Fruit fly (Drosophila melanogaster) whole organism, embryonic: ENCODE results near the gene CG8119.

ENCODE experiments used
- B-H1 ChIP-seq: fragments of 200-800 bp; sonication (Bioruptor generic); IDR thresholded peaks from 3 replicates; pipeline ENCODE4 v1.3.6; 2022; ENCODE audit warnings: missing biosample characterization, missing genetic modification characterization
- CG1024 ChIP-seq: fragments of 200-800 bp; sonication (Bioruptor generic); IDR thresholded peaks from 2 replicates; pipeline ENCODE4 v1.3.6; 2022; ENCODE audit warnings: missing biosample characterization, missing genetic modification characterization
- CG11696 ChIP-seq: fragments of 200-800 bp; sonication (Bioruptor generic); IDR thresholded peaks from 2 replicates; pipeline ENCODE4 v1.3.6; 2022; ENCODE audit warnings: missing biosample characterization, missing genetic modification characterization
- CG12391 ChIP-seq: fragments of 200-800 bp; sonication (Bioruptor generic); optimal IDR thresholded peaks from 3 replicates; lab custom pipeline; 2018; ENCODE audit warnings: missing biosample characterization, mild to moderate bottlenecking, missing genetic modification characterization, moderate library complexity
- CG14441 ChIP-seq: fragments of 200-800 bp; sonication (Bioruptor generic); IDR thresholded peaks from 2 replicates; pipeline ENCODE4 v1.3.6; 2022; ENCODE audit warnings: missing biosample characterization, missing genetic modification characterization
- CG15479 ChIP-seq: fragments of 200-800 bp; sonication (Bioruptor generic); optimal IDR thresholded peaks from 3 replicates; lab custom pipeline; 2019; ENCODE audit warnings: missing biosample characterization, mild to moderate bottlenecking, missing genetic modification characterization, moderate library complexity
- CG15514 ChIP-seq: fragments of 200-800 bp; sonication (Bioruptor generic); optimal IDR thresholded peaks from 3 replicates; lab custom pipeline; 2017; ENCODE audit warnings: missing biosample characterization, missing genetic modification characterization, mild to moderate bottlenecking, moderate library complexity, missing genetic modification reagents
- CG1792 ChIP-seq: fragments of 200-800 bp; sonication (Bioruptor generic); optimal IDR thresholded peaks from 2 replicates; lab custom pipeline; 2016; ENCODE audit warnings: missing biosample characterization, missing genetic modification characterization
- CG2116 ChIP-seq: fragments of 200-800 bp; sonication (Bioruptor generic); optimal IDR thresholded peaks from 3 replicates; lab custom pipeline; 2018; ENCODE audit warnings: missing biosample characterization, mild to moderate bottlenecking, missing genetic modification characterization
- CG2129 ChIP-seq: fragments of 200-800 bp; sonication (Bioruptor generic); IDR thresholded peaks from 2 replicates; pipeline ENCODE4 v1.3.6; 2022; ENCODE audit warnings: missing biosample characterization, missing genetic modification characterization; ENCODE audit not compliant: partially characterized antibody
- CG2889 ChIP-seq: fragments of 200-800 bp; sonication (Bioruptor generic); IDR thresholded peaks from 3 replicates; pipeline ENCODE4 v1.3.6; 2022; ENCODE audit warnings: missing biosample characterization, missing genetic modification characterization
- CG31441 ChIP-seq: fragments of 200-800 bp; sonication (Bioruptor generic); IDR thresholded peaks from 2 replicates; pipeline ENCODE4 v1.3.6; 2022; ENCODE audit warnings: missing biosample characterization, missing genetic modification characterization
- CG3163 ChIP-seq: fragments of 200-800 bp; sonication (Bioruptor generic); optimal IDR thresholded peaks from 3 replicates; lab custom pipeline; 2016; ENCODE audit warnings: missing biosample characterization, missing genetic modification characterization
- CG3281 ChIP-seq: fragments of 200-800 bp; sonication (Bioruptor generic); optimal IDR thresholded peaks from 3 replicates; lab custom pipeline; 2017; ENCODE audit warnings: missing biosample characterization, mild to moderate bottlenecking, missing genetic modification characterization
- CG4282 ChIP-seq: fragments of 200-800 bp; sonication (Bioruptor generic); optimal IDR thresholded peaks from 2 replicates; lab custom pipeline; 2016; ENCODE audit warnings: missing biosample characterization, missing genetic modification characterization
- CG43689 ChIP-seq: fragments of 200-800 bp; sonication (Bioruptor generic); IDR thresholded peaks from 2 replicates; pipeline ENCODE4 v1.3.6; 2022; ENCODE audit warnings: missing biosample characterization, missing genetic modification characterization
- CG4617 ChIP-seq: fragments of 200-800 bp; sonication (Bioruptor generic); optimal IDR thresholded peaks from 3 replicates; lab custom pipeline; 2016; ENCODE audit warnings: missing biosample characterization, missing genetic modification characterization, borderline replicate concordance
- CG4730 ChIP-seq: fragments of 200-800 bp; sonication (Bioruptor generic); IDR thresholded peaks from 2 replicates; pipeline ENCODE4 v1.3.6; 2022; ENCODE audit warnings: missing biosample characterization, missing genetic modification characterization
- CG5953 ChIP-seq: fragments of 200-800 bp; sonication (Bioruptor generic); IDR thresholded peaks from 2 replicates; pipeline ENCODE4 v1.3.6; 2022; ENCODE audit warnings: missing biosample characterization, missing genetic modification characterization
- CG6683 ChIP-seq: fragments of 200-800 bp; sonication (Bioruptor generic); optimal IDR thresholded peaks from 2 replicates; lab custom pipeline; 2017; ENCODE audit warnings: missing biosample characterization, mild to moderate bottlenecking, missing genetic modification characterization, missing genetic modification reagents
- CG8924 ChIP-seq: fragments of 200-800 bp; optimal IDR thresholded peaks from 3 replicates; lab custom pipeline; 2019; ENCODE audit warnings: missing biosample characterization, mild to moderate bottlenecking, missing genetic modification characterization, moderate library complexity
- CG9932 ChIP-seq: fragments of 200-800 bp; sonication (Bioruptor generic); IDR thresholded peaks from 2 replicates; pipeline ENCODE4 v1.3.6; 2022; ENCODE audit warnings: missing biosample characterization, missing genetic modification characterization
- Deaf1 ChIP-seq: fragments of 200-800 bp; optimal IDR thresholded peaks from 3 replicates; lab custom pipeline; 2019; ENCODE audit warnings: missing biosample characterization, mild to moderate bottlenecking, missing genetic modification characterization, moderate library complexity
- Eip74EF ChIP-seq, 2 experiments: fragments of 200-800 bp in 1 of 2; fragments of >200 bp in 1 of 2; sonication (Bioruptor generic) in 1 of 2; optimal IDR thresholded peaks; 2 replicates each; lab custom pipeline; 2017 to 2019; ENCODE audit warnings: missing biosample characterization in 2 of 2, missing genetic modification characterization in 2 of 2, mild to moderate bottlenecking in 1 of 2, moderate library complexity in 1 of 2
- Fer2 ChIP-seq: fragments of 200-800 bp; sonication (Bioruptor generic); optimal IDR thresholded peaks from 2 replicates; lab custom pipeline; 2018; ENCODE audit warnings: missing biosample characterization, mild to moderate bottlenecking, missing genetic modification characterization, moderate library complexity
- HLH3B ChIP-seq: fragments of 200-800 bp; sonication (Bioruptor generic); IDR thresholded peaks from 2 replicates; pipeline ENCODE4 v1.3.6; 2022; ENCODE audit warnings: missing biosample characterization, missing genetic modification characterization
- Hand ChIP-seq: fragments of 200-800 bp; sonication (Bioruptor generic); optimal IDR thresholded peaks from 2 replicates; lab custom pipeline; 2017; ENCODE audit warnings: mild to moderate bottlenecking, missing biosample characterization, missing genetic modification reagents, missing genetic modification characterization
- MESR4 ChIP-seq: fragments of 200-800 bp; sonication (Bioruptor generic); optimal IDR thresholded peaks from 2 replicates; lab custom pipeline; 2018; ENCODE audit warnings: missing biosample characterization, mild to moderate bottlenecking, missing genetic modification characterization, moderate library complexity
- Nf-YA ChIP-seq: fragments of 200-800 bp; sonication (Bioruptor generic); IDR thresholded peaks from 2 replicates; pipeline ENCODE4 v1.3.6; 2022; ENCODE audit warnings: missing biosample characterization, missing genetic modification characterization
- Nf-YC ChIP-seq: fragments of 200-800 bp; optimal IDR thresholded peaks from 3 replicates; lab custom pipeline; 2019; ENCODE audit warnings: missing biosample characterization, mild to moderate bottlenecking, missing genetic modification characterization, moderate library complexity
- Sry-δ ChIP-seq: fragments of 200-800 bp; sonication (Bioruptor generic); optimal IDR thresholded peaks from 2 replicates; lab custom pipeline; 2016; ENCODE audit warnings: missing biosample characterization, missing genetic modification characterization
- ap ChIP-seq: fragments of 200-800 bp; sonication (Bioruptor generic); IDR thresholded peaks from 2 replicates; pipeline ENCODE4 v1.3.6; 2022; ENCODE audit warnings: missing biosample characterization, missing genetic modification characterization
- ara ChIP-seq: fragments of 200-800 bp; sonication (Bioruptor generic); IDR thresholded peaks from 2 replicates; pipeline ENCODE4 v1.3.6; 2022; ENCODE audit warnings: missing biosample characterization, missing genetic modification characterization
- btn ChIP-seq: fragments of 200-800 bp; sonication (Bioruptor generic); optimal IDR thresholded peaks from 2 replicates; lab custom pipeline; 2016; ENCODE audit warnings: missing biosample characterization, missing genetic modification characterization
- chinmo ChIP-seq: fragments of 200-800 bp; sonication (Bioruptor generic); IDR thresholded peaks from 4 replicates; pipeline ENCODE4 v1.3.6; 2022; ENCODE audit warnings: missing biosample characterization, missing genetic modification characterization; ENCODE audit not compliant: partially characterized antibody
- dimm ChIP-seq: fragments of 200-800 bp; sonication (Bioruptor generic); IDR thresholded peaks from 2 replicates; pipeline ENCODE4 v1.3.6; 2022; ENCODE audit warnings: missing biosample characterization, missing genetic modification characterization
- esg ChIP-seq: fragments of 200-800 bp; sonication (Bioruptor generic); conservative IDR thresholded peaks from 2 replicates; pipeline ENCODE4 v1.3.6; 2022; ENCODE audit warnings: missing biosample characterization, missing genetic modification characterization
- gem ChIP-seq: fragments of 200-800 bp; sonication (Bioruptor generic); optimal IDR thresholded peaks from 2 replicates; lab custom pipeline; 2019; ENCODE audit warnings: missing biosample characterization, mild to moderate bottlenecking, missing genetic modification characterization, moderate library complexity
- ham ChIP-seq: fragments of 200-800 bp; sonication (Bioruptor generic); IDR thresholded peaks from 2 replicates; pipeline ENCODE4 v1.3.6; 2022; ENCODE audit warnings: missing biosample characterization, missing genetic modification characterization
- hbn ChIP-seq: fragments of 200-800 bp; sonication (Bioruptor generic); IDR thresholded peaks from 2 replicates; pipeline ENCODE4 v1.3.6; 2022; ENCODE audit warnings: missing biosample characterization, missing genetic modification characterization; ENCODE audit not compliant: partially characterized antibody
- lab ChIP-seq: fragments of 200-800 bp; sonication (Bioruptor generic); optimal IDR thresholded peaks from 3 replicates; lab custom pipeline; 2017; ENCODE audit warnings: missing biosample characterization, missing genetic modification characterization, mild to moderate bottlenecking, moderate library complexity, missing genetic modification reagents
- nerfin-1 ChIP-seq: fragments of 200-800 bp; sonication (Bioruptor generic); optimal IDR thresholded peaks from 3 replicates; lab custom pipeline; 2019; ENCODE audit warnings: missing biosample characterization, mild to moderate bottlenecking, missing genetic modification characterization, moderate library complexity
- pita ChIP-seq: fragments of 200-800 bp; sonication (Bioruptor generic); optimal IDR thresholded peaks from 2 replicates; lab custom pipeline; 2017; ENCODE audit warnings: missing biosample characterization, mild to moderate bottlenecking, missing genetic modification characterization
- scrt ChIP-seq: fragments of 200-800 bp; sonication (Bioruptor generic); optimal IDR thresholded peaks from 2 replicates; lab custom pipeline; 2018; ENCODE audit warnings: missing biosample characterization, mild to moderate bottlenecking, missing genetic modification characterization, moderate library complexity
- sisA ChIP-seq: fragments of 200-800 bp; sonication (Bioruptor generic); IDR thresholded peaks from 2 replicates; pipeline ENCODE4 v1.3.6; 2022; ENCODE audit warnings: missing biosample characterization, missing genetic modification characterization
- tap ChIP-seq: fragments of 200-800 bp; optimal IDR thresholded peaks from 3 replicates; lab custom pipeline; 2019; ENCODE audit warnings: missing biosample characterization, mild to moderate bottlenecking, missing genetic modification characterization, moderate library complexity
- ttk ChIP-seq: fragments of 200-800 bp; sonication (Bioruptor generic); IDR thresholded peaks from 2 replicates; pipeline ENCODE4 v2.1.2; 2022; ENCODE audit warnings: missing biosample characterization, missing genetic modification characterization
- unc-4 ChIP-seq: fragments of 200-800 bp; sonication (Bioruptor generic); IDR thresholded peaks from 2 replicates; pipeline ENCODE4 v1.3.6; 2022; ENCODE audit warnings: missing biosample characterization, missing genetic modification characterization; ENCODE audit not compliant: partially characterized antibody
- zf30C ChIP-seq: fragments of 200-800 bp; sonication (Bioruptor generic); optimal IDR thresholded peaks from 3 replicates; lab custom pipeline; 2018; ENCODE audit warnings: missing biosample characterization, mild to moderate bottlenecking, missing genetic modification characterization
- zfh1 ChIP-seq: fragments of 200-800 bp; sonication (Bioruptor generic); IDR thresholded peaks from 3 replicates; pipeline ENCODE4 v1.3.6; 2022; ENCODE audit warnings: missing biosample characterization, missing genetic modification characterization

The CG8119 gene

DNA sequence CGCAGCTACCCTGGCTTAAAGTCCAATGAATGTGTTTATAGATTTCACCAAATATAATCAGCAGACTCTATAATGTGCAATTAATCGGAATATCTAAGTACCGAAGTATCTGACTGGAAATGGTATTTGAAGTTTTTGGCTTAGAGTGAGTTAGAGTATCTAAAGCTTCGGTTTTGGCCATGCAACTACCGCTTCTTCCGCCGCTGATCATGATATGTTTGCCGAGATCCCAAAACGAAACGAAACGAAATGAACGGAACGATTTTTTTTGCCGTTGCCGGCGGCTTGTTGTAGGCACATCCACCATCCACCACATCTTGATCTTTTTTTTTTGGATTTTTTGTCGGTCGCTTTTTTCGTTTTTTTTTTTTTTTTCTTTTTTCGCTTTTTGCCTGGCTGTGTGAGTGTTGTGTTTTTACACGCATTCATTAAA, 39.4 kb upstream of the CG8119 start (continued):
- TF ChIP-seq dimm (GFP tag; lab: Robert Waterston, UW) (peak; percentile 58; the same call in 1 of the 2 replicates), unc-4 (GFP tag; lab: Robert Waterston, UW) (no peak), scrt (GFP tag; lab: Kevin White, UChicago) (peak; percentile 53), Eip74EF (GFP tag; optimal IDR thresholded peaks at IDR 0.05; lab: Kevin White, UChicago) (peak in 1 of 2 experiments; percentile 67), CG4282 (GFP tag; lab: Kevin White, UChicago) (peak; percentile 37), CG2129 (GFP tag; lab: Robert Waterston, UW) (no peak), CG2116 (no peak), ara (GFP tag; lab: Robert Waterston, UW) (peak; percentile 77), CG15479 (GFP tag; lab: Kevin White, UChicago) (no peak), CG4730 (GFP tag; lab: Robert Waterston, UW) (peak; percentile 85), CG11696 (GFP tag; lab: Robert Waterston, UW) (peak; percentile 68), MESR4 (no peak), CG15514 (GFP tag; lab: Kevin White, UChicago) (peak; percentile 54), Sry-δ (GFP tag; lab: Kevin White, UChicago) (peak; percentile 33), CG3281 (peak; percentile 74), esg (GFP tag; lab: Robert Waterston, UW) (peak; percentile 82), CG5953 (GFP tag; lab: Robert Waterston, UW) (peak; percentile 81), HLH3B (GFP tag; lab: Robert Waterston, UW) (peak; percentile 93), gem (tag; lab: Kevin White, UChicago) (peak; percentile 85), Nf-YC (peak; percentile 2), ttk (GFP tag; lab: Robert Waterston, UW) (peak; percentile 90), Fer2 (tag; lab: Kevin White, UChicago) (peak; percentile 29), CG4617 (GFP tag; lab: Kevin White, UChicago) (peak; percentile 13), CG43689 (peak; percentile 73), btn (GFP tag; lab: Kevin White, UChicago) (peak; percentile 68), lab (peak; percentile 87), hbn (GFP tag; lab: Robert Waterston, UW) (no peak), Deaf1 (tag; lab: Kevin White, UChicago) (peak; percentile 61), CG1024 (GFP tag; lab: Robert Waterston, UW) (peak; percentile 85), CG8924 (tag; lab: Kevin White, UChicago) (peak; percentile 77), Hand (GFP tag; lab: Kevin White, UChicago) (peak; percentile 29), ap (peak; percentile 69), CG6683 (GFP tag; lab: Kevin White, UChicago) (peak; percentile 40), sisA (GFP tag; lab: Robert Waterston, UW) (peak; percentile 90), CG31441 (GFP tag; lab: Robert Waterston, UW) (peak; percentile 82), CG12391 (peak; percentile 62), Nf-YA (GFP tag; lab: Robert Waterston, UW) (peak; percentile 73), CG9932 (GFP tag; lab: Robert Waterston, UW) (peak; percentile 92), pita (GFP tag; lab: Kevin White, UChicago) (no peak), B-H1 (GFP tag; lab: Robert Waterston, UW) (peak; percentile 76), zfh1 (GFP tag; lab: Robert Waterston, UW) (peak; percentile 82), zf30C (no peak), CG14441 (GFP tag; lab: Robert Waterston, UW) (peak; percentile 88), tap (peak; percentile 77), CG2889 (peak; percentile 78), nerfin-1 (tag; lab: Kevin White, UChicago) (peak; percentile 53), CG3163 (GFP tag; lab: Kevin White, UChicago) (peak; percentile 15), chinmo (GFP tag; lab: Robert Waterston, UW) (0 out of 4 replicates have a peak, but pooled peaks have one; percentile 57), CG1792 (peak; percentile 68), ham (GFP tag; lab: Robert Waterston, UW) (no peak; the same call in 1 of the 2 replicates)
